Worm (Caenorhabditis elegans) whole organism, L3 larva: Measurements from ENCODE around the gene T05B4.13.

Source experiments
- aly-2 ChIP-seq: fragments of 150-350 bp; optimal IDR thresholded peaks from 2 replicates; lab custom pipeline; 2014; ENCODE audit warnings: missing biosample characterization, missing genetic modification characterization
- ceh-16 ChIP-seq: sonication (generic microtip); optimal IDR thresholded peaks from 2 replicates; lab custom pipeline; 2017; ENCODE audit warnings: missing biosample characterization, missing genetic modification characterization
- elt-1 ChIP-seq: fragments of 150-350 bp; optimal IDR thresholded peaks from 2 replicates; lab custom pipeline; 2014; ENCODE audit warnings: missing biosample characterization, missing genetic modification characterization
- fos-1 ChIP-seq: fragments of 150-350 bp; optimal IDR thresholded peaks from 2 replicates; lab custom pipeline; 2014; ENCODE audit warnings: missing biosample characterization, missing genetic modification characterization
- jun-1 ChIP-seq: fragments of 150-350 bp; optimal IDR thresholded peaks from 2 replicates; lab custom pipeline; 2014; ENCODE audit warnings: missing biosample characterization, missing genetic modification reagents, missing genetic modification characterization
- lin-15B ChIP-seq: fragments of 150-350 bp; optimal IDR thresholded peaks from 2 replicates; lab custom pipeline; 2014; ENCODE audit warnings: missing biosample characterization, missing genetic modification characterization
- nhr-11 ChIP-seq: fragments of 150-350 bp; optimal IDR thresholded peaks from 2 replicates; lab custom pipeline; 2014; ENCODE audit warnings: missing biosample characterization, missing genetic modification characterization
- nhr-25 ChIP-seq: sonication (generic microtip); optimal IDR thresholded peaks from 2 replicates; lab custom pipeline; 2017; ENCODE audit warnings: missing biosample characterization, missing genetic modification characterization
- nhr-28 ChIP-seq: fragments of 150-350 bp; optimal IDR thresholded peaks from 2 replicates; lab custom pipeline; 2014; ENCODE audit warnings: missing biosample characterization, missing genetic modification characterization
- pqm-1 ChIP-seq: fragments of 150-350 bp; optimal IDR thresholded peaks from 2 replicates; lab custom pipeline; 2017; ENCODE audit warnings: missing biosample characterization, missing genetic modification characterization, inconsistent platforms
- unc-39 ChIP-seq: sonication (generic microtip); optimal IDR thresholded peaks from 4 replicates; lab custom pipeline; 2017; ENCODE audit warnings: missing biosample characterization, missing genetic modification characterization
- unc-62 ChIP-seq: fragments of 150-350 bp; sonication (generic microtip); optimal IDR thresholded peaks from 4 replicates; lab custom pipeline; 2014; ENCODE audit warnings: missing biosample characterization, missing genetic modification reagents, missing genetic modification characterization
- ztf-4 ChIP-seq: fragments of 150-350 bp; optimal IDR thresholded peaks from 2 replicates; lab custom pipeline; 2014; ENCODE audit warnings: missing biosample characterization, missing genetic modification characterization

- TF ChIP-seq aly-2 (no peak), unc-62 (GFP tag; lab: Kevin White, UChicago) (no peak), pqm-1 (tag; lab: Kevin White, UChicago) (no peak), lin-15B (tag; lab: Kevin White, UChicago) (no peak), jun-1 (tag; lab: Kevin White, UChicago) (no peak), unc-39 (no peak), ztf-4 (tag; lab: Kevin White, UChicago) (no peak), fos-1 (tag; lab: Kevin White, UChicago) (no peak), nhr-11 (no peak), ceh-16 (tag; lab: Kevin White, UChicago) (no peak), elt-1 (tag; lab: Kevin White, UChicago) (no peak), nhr-25 (tag; lab: Kevin White, UChicago) (no peak), nhr-28 (tag; lab: Kevin White, UChicago) (no peak)
Observed at ce11 chrV:4118332-4118731, 9.0 kb downstream of the T05B4.13 start, which contains the start of gene T05B4.9.
